Worm (Caenorhabditis elegans) whole organism, young adult: ENCODE measurements around the gene F46C3.6.

ENCODE experiments used
- B0019.2 ChIP-seq: fragments of 200-800 bp; sonication (Bioruptor generic); conservative IDR thresholded peaks from 2 replicates; pipeline ENCODE4 v1.3.6; 2022; ENCODE audit warnings: missing genetic modification reagents, missing genetic modification characterization, missing compliant biosample characterization
- F10E7.11 ChIP-seq: sonication (generic microtip); optimal IDR thresholded peaks from 2 replicates; lab custom pipeline; 2017; ENCODE audit warnings: mild to moderate bottlenecking, missing genetic modification characterization, moderate library complexity, missing compliant biosample characterization
- F22D6.2 ChIP-seq: sonication (generic microtip); optimal IDR thresholded peaks from 2 replicates; lab custom pipeline; 2016; ENCODE audit warnings: mild to moderate bottlenecking, missing genetic modification characterization, missing compliant biosample characterization
- Y67H2A.10 ChIP-seq: fragments of 200-800 bp; sonication (Bioruptor generic); conservative IDR thresholded peaks from 2 replicates; pipeline ENCODE4 v1.3.6; 2022; ENCODE audit warnings: missing genetic modification reagents, missing genetic modification characterization, missing compliant biosample characterization
- Y79H2A.3 ChIP-seq: fragments of 200-800 bp; sonication (Bioruptor generic); conservative IDR thresholded peaks from 2 replicates; pipeline ENCODE4 v1.3.6; 2022; ENCODE audit warnings: missing genetic modification reagents, missing genetic modification characterization, missing compliant biosample characterization
- ZK185.1 ChIP-seq: sonication (generic microtip); optimal IDR thresholded peaks from 2 replicates; lab custom pipeline; 2016; ENCODE audit warnings: mild to moderate bottlenecking, missing genetic modification characterization, missing compliant biosample characterization; ENCODE audit not compliant: poor library complexity, severe bottlenecking
- athp-1 ChIP-seq: sonication (generic microtip); optimal IDR thresholded peaks from 2 replicates; lab custom pipeline; 2017; ENCODE audit warnings: mild to moderate bottlenecking, missing genetic modification characterization, missing compliant biosample characterization
- bed-2 ChIP-seq: fragments of 200-800 bp; sonication (Bioruptor generic); IDR thresholded peaks from 2 replicates; pipeline ENCODE4 v1.3.6; 2022; ENCODE audit warnings: missing genetic modification reagents, missing genetic modification characterization, missing compliant biosample characterization
- cebp-1 ChIP-seq, 2 experiments: fragments of 200-800 bp in 1 of 2; sonication (Bioruptor generic) in 1 of 2; sonication (generic microtip) in 1 of 2; IDR thresholded peaks in 1 of 2; optimal IDR thresholded peaks in 1 of 2; 2 replicates each; pipeline versions ENCODE4 v1.3.6 to Lab custom; 2017 to 2022; ENCODE audit warnings: missing compliant biosample characterization in 2 of 2, missing genetic modification characterization in 2 of 2, mild to moderate bottlenecking in 1 of 2, missing genetic modification reagents in 1 of 2, moderate library complexity in 1 of 2
- ceh-100 ChIP-seq: fragments of 200-800 bp; sonication (Bioruptor generic); IDR thresholded peaks from 2 replicates; pipeline ENCODE4 v1.3.6; 2022; ENCODE audit warnings: missing genetic modification reagents, missing genetic modification characterization, missing compliant biosample characterization
- ceh-40 ChIP-seq: fragments of 200-800 bp; sonication (Bioruptor generic); IDR thresholded peaks from 2 replicates; pipeline ENCODE4 v1.3.6; 2022; ENCODE audit warnings: missing genetic modification characterization, missing compliant biosample characterization
- chd-7 ChIP-seq: sonication (generic microtip); optimal IDR thresholded peaks from 2 replicates; lab custom pipeline; 2016; ENCODE audit warnings: mild to moderate bottlenecking, missing genetic modification characterization, moderate library complexity, missing compliant biosample characterization
- dox-1 ChIP-seq: fragments of 200-800 bp; sonication (Bioruptor generic); IDR thresholded peaks from 2 replicates; pipeline ENCODE4 v1.3.6; 2022; ENCODE audit warnings: missing genetic modification reagents, missing genetic modification characterization, missing compliant biosample characterization
- ets-4 ChIP-seq: fragments of 200-800 bp; sonication (Bioruptor generic); optimal IDR thresholded peaks from 2 replicates; lab custom pipeline; 2018; ENCODE audit warnings: mild to moderate bottlenecking, missing genetic modification characterization, missing compliant biosample characterization
- fkh-3 ChIP-seq: sonication (generic microtip); optimal IDR thresholded peaks from 2 replicates; lab custom pipeline; 2016; ENCODE audit warnings: mild to moderate bottlenecking, missing genetic modification characterization, missing compliant biosample characterization
- gei-17 ChIP-seq: fragments of 200-800 bp; sonication (Bioruptor generic); optimal IDR thresholded peaks from 2 replicates; lab custom pipeline; 2018; ENCODE audit warnings: mild to moderate bottlenecking, missing genetic modification characterization, missing compliant biosample characterization
- him-1 ChIP-seq: sonication (generic microtip); optimal IDR thresholded peaks from 2 replicates; lab custom pipeline; 2016; ENCODE audit warnings: missing genotype, missing genetic modification reagents, missing genetic modification characterization, missing compliant biosample characterization
- hlh-12 ChIP-seq: sonication (generic microtip); optimal IDR thresholded peaks from 2 replicates; lab custom pipeline; 2016; ENCODE audit warnings: missing genetic modification characterization, missing compliant biosample characterization
- hmg-1.2 ChIP-seq: fragments of 200-800 bp; sonication (Bioruptor generic); IDR thresholded peaks from 2 replicates; pipeline ENCODE4 v1.3.6; 2022; ENCODE audit warnings: missing genetic modification reagents, missing genetic modification characterization, missing compliant biosample characterization
- hmg-20 ChIP-seq: fragments of 200-800 bp; sonication (Bioruptor generic); IDR thresholded peaks from 2 replicates; pipeline ENCODE4 v1.3.6; 2022; ENCODE audit warnings: missing genetic modification reagents, missing genetic modification characterization, missing compliant biosample characterization
- hsf-1 ChIP-seq: fragments of 200-800 bp; sonication (Bioruptor generic); IDR thresholded peaks from 2 replicates; pipeline ENCODE4 v1.3.6; 2022; ENCODE audit warnings: missing genetic modification reagents, missing genetic modification characterization, missing compliant biosample characterization
- lin-35 ChIP-seq, 3 experiments: fragments of 150-350 bp in 2 of 3; sonication (generic microtip) in 1 of 3; optimal IDR thresholded peaks; 2 replicates each; lab custom pipeline; 2014 to 2018; ENCODE audit warnings: missing biosample characterization in 3 of 3, missing genetic modification characterization in 3 of 3, missing genetic modification reagents in 3 of 3
- lir-1 ChIP-seq: fragments of 200-800 bp; sonication (Bioruptor generic); conservative IDR thresholded peaks from 2 replicates; pipeline ENCODE4 v1.3.6; 2022; ENCODE audit warnings: missing genetic modification reagents, missing genetic modification characterization, missing compliant biosample characterization
- lsy-27 ChIP-seq: sonication (generic microtip); optimal IDR thresholded peaks from 2 replicates; lab custom pipeline; 2017; ENCODE audit warnings: missing genetic modification characterization, mild to moderate bottlenecking, missing compliant biosample characterization, antibody characterized with exemption, missing genotype, borderline replicate concordance; ENCODE audit not compliant: insufficient read depth
- nhr-80 ChIP-seq: sonication (generic microtip); optimal IDR thresholded peaks from 2 replicates; lab custom pipeline; 2016; ENCODE audit warnings: missing genetic modification characterization, missing compliant biosample characterization
- pbrm-1 ChIP-seq: fragments of 200-800 bp; sonication (Bioruptor generic); IDR thresholded peaks from 2 replicates; pipeline ENCODE4 v1.3.6; 2022; ENCODE audit warnings: missing genetic modification reagents, missing genetic modification characterization, missing compliant biosample characterization
- snpc-3.4 ChIP-seq: sonication (generic microtip); optimal IDR thresholded peaks from 2 replicates; lab custom pipeline; 2017; ENCODE audit warnings: missing genetic modification characterization, mild to moderate bottlenecking, missing compliant biosample characterization, antibody characterized with exemption, moderate library complexity, missing genotype, missing genetic modification reagents
- somi-1 ChIP-seq: fragments of 200-800 bp; sonication (Bioruptor generic); optimal IDR thresholded peaks from 2 replicates; lab custom pipeline; 2018; ENCODE audit warnings: mild to moderate bottlenecking, missing genetic modification characterization, missing compliant biosample characterization
- unc-62 ChIP-seq: fragments of 150-350 bp; optimal IDR thresholded peaks from 2 replicates; lab custom pipeline; 2014; ENCODE audit warnings: missing biosample characterization, missing genetic modification reagents, missing genetic modification characterization
- ztf-25 ChIP-seq: fragments of 200-800 bp; sonication (Bioruptor generic); IDR thresholded peaks from 2 replicates; pipeline ENCODE4 v1.3.6; 2022; ENCODE audit warnings: missing genetic modification reagents, missing genetic modification characterization, missing compliant biosample characterization
- ztf-3 ChIP-seq: fragments of 200-800 bp; sonication (Bioruptor generic); optimal IDR thresholded peaks from 2 replicates; lab custom pipeline; 2018; ENCODE audit warnings: mild to moderate bottlenecking, missing genetic modification characterization, missing compliant biosample characterization

The F46C3.6 gene

ce11 chrX:11456665-11457064, 36.8 kb upstream of the F46C3.6 start (continued):
- no peak for TF ChIP-seq ceh-40 (GFP tag; lab: Robert Waterston, UW)

- TF ChIP-seq snpc-3.4 (no peak), chd-7 (no peak), lir-1 (GFP tag; lab: Robert Waterston, UW) (no peak), F10E7.11 (tag; lab: Kevin White, UChicago) (no peak), ceh-100 (GFP tag; lab: Robert Waterston, UW) (no peak), hmg-1.2 (no peak), hmg-20 (no peak), lin-35 (GFP tag; optimal IDR thresholded peaks at IDR 0.05; lab: Kevin White, UChicago) (no peak), unc-62 (no peak), cebp-1 (GFP tag; IDR thresholded peaks at IDR 0.05; lab: Robert Waterston, UW) (no peak), cebp-1 (tag; optimal IDR thresholded peaks at IDR 0.05; lab: Kevin White, UChicago) (no peak), athp-1 (tag; lab: Kevin White, UChicago) (no peak), fkh-3 (tag; lab: Kevin White, UChicago) (no peak), lsy-27 (tag; lab: Kevin White, UChicago) (no peak), bed-2 (GFP tag; lab: Robert Waterston, UW) (no peak), ztf-25 (GFP tag; lab: Robert Waterston, UW) (no peak), F22D6.2 (tag; lab: Kevin White, UChicago) (no peak), ZK185.1 (tag; lab: Kevin White, UChicago) (no peak), him-1 (tag; lab: Kevin White, UChicago) (no peak)
Measured at ce11 chrX:11454231-11454630, 34.4 kb upstream of the F46C3.6 start, which contains the start of gene F48C5.2. Gene F48C5.2 (minus strand): TSS chrX:11454331.

ce11 chrX:11452316-11452715, 32.4 kb upstream of the F46C3.6 start:
- no peak for TF ChIP-seq hsf-1 (GFP tag; lab: Robert Waterston, UW)
- no peak for TF ChIP-seq Y79H2A.3
- no peak for TF ChIP-seq hlh-12 (tag; lab: Kevin White, UChicago)
- no peak for TF ChIP-seq ztf-3 (GFP tag; lab: Kevin White, UChicago)
- TF ChIP-seq B0019.2 (GFP tag; lab: Robert Waterston, UW) = no peak
- no peak for TF ChIP-seq Y67H2A.10 (GFP tag; lab: Robert Waterston, UW)

- TF ChIP-seq gei-17 (no peak), somi-1 (GFP tag; lab: Kevin White, UChicago) (peak; percentile 7), B0019.2 (GFP tag; lab: Robert Waterston, UW) (no peak)
Measured at ce11 chrX:11450261-11450660, 30.4 kb upstream of the F46C3.6 start.

ce11 chrX:11447695-11448094, 27.8 kb upstream of the F46C3.6 start:
- peak; percentile 29; the same call in 1 of the 2 replicates for TF ChIP-seq dox-1 (GFP tag; lab: Robert Waterston, UW)
- TF ChIP-seq nhr-80 (tag; lab: Kevin White, UChicago) = peak; percentile 85
- no peak for TF ChIP-seq cebp-1 (GFP tag; IDR thresholded peaks at IDR 0.05; lab: Robert Waterston, UW)
- TF ChIP-seq cebp-1 (tag; optimal IDR thresholded peaks at IDR 0.05; lab: Kevin White, UChicago) = peak; percentile 72
- peak; percentile 43 for TF ChIP-seq ets-4 (GFP tag; lab: Kevin White, UChicago)
- TF ChIP-seq chd-7 = no peak
- TF ChIP-seq pbrm-1 (GFP tag; lab: Robert Waterston, UW) = 0 out of 2 replicates have a peak, but pooled peaks have one; percentile 24
